Fruit fly (Drosophila melanogaster) whole organism, pupa: ENCODE results near the gene Rab26.

Experiments used
- CG10348 ChIP-seq: fragments of 200-800 bp; sonication (Bioruptor generic); IDR thresholded peaks from 2 replicates; pipeline ENCODE4 v1.3.6; 2022; ENCODE audit warnings: missing biosample characterization, missing genetic modification characterization
- CG12605 ChIP-seq: fragments of 200-800 bp; sonication (Bioruptor generic); IDR thresholded peaks from 2 replicates; pipeline ENCODE4 v1.3.6; 2022; ENCODE audit warnings: missing biosample characterization, missing genetic modification characterization
- CG13204 ChIP-seq: fragments of 200-800 bp; sonication (Bioruptor generic); optimal IDR thresholded peaks from 2 replicates; lab custom pipeline; 2018; ENCODE audit warnings: missing biosample characterization, mild to moderate bottlenecking, missing genetic modification characterization, moderate library complexity
- CG14655 ChIP-seq: fragments of 200-800 bp; sonication (Bioruptor generic); optimal IDR thresholded peaks from 3 replicates; lab custom pipeline; 2017; ENCODE audit warnings: mild to moderate bottlenecking, missing biosample characterization, missing genetic modification reagents, missing genetic modification characterization
- CG15710 ChIP-seq: fragments of 200-800 bp; sonication (Bioruptor generic); optimal IDR thresholded peaks from 2 replicates; lab custom pipeline; 2018; ENCODE audit warnings: missing biosample characterization, mild to moderate bottlenecking, missing genetic modification characterization, moderate library complexity
- CG17806 ChIP-seq: fragments of 200-800 bp; sonication (Bioruptor generic); optimal IDR thresholded peaks from 2 replicates; lab custom pipeline; 2018; ENCODE audit warnings: missing biosample characterization, mild to moderate bottlenecking, missing genetic modification characterization, moderate library complexity
- CG32121 ChIP-seq: fragments of 200-800 bp; sonication (Bioruptor generic); IDR thresholded peaks from 2 replicates; pipeline ENCODE4 v1.3.6; 2022; ENCODE audit warnings: missing biosample characterization, missing genetic modification characterization
- CG34367 ChIP-seq: fragments of 200-800 bp; sonication (Bioruptor generic); optimal IDR thresholded peaks from 2 replicates; lab custom pipeline; 2018; ENCODE audit warnings: missing biosample characterization, mild to moderate bottlenecking, missing genetic modification characterization
- CG4496 ChIP-seq: fragments of 200-800 bp; sonication (Bioruptor generic); IDR thresholded peaks from 3 replicates; pipeline ENCODE4 v1.3.6; 2022; ENCODE audit warnings: missing biosample characterization, missing genetic modification characterization
- CG8159 ChIP-seq: fragments of 200-800 bp; sonication (Bioruptor generic); optimal IDR thresholded peaks from 3 replicates; lab custom pipeline; 2018; ENCODE audit warnings: missing biosample characterization, mild to moderate bottlenecking, missing genetic modification characterization, moderate library complexity
- CG8301 ChIP-seq: fragments of 200-800 bp; sonication (Bioruptor generic); optimal IDR thresholded peaks from 2 replicates; lab custom pipeline; 2018; ENCODE audit warnings: missing biosample characterization, mild to moderate bottlenecking, missing genetic modification characterization
- CG9948 ChIP-seq: fragments of 200-800 bp; sonication (Bioruptor generic); optimal IDR thresholded peaks from 2 replicates; lab custom pipeline; 2018; ENCODE audit warnings: missing biosample characterization, mild to moderate bottlenecking, missing genetic modification characterization, moderate library complexity
- D1 ChIP-seq: fragments of 200-800 bp; sonication (Bioruptor generic); optimal IDR thresholded peaks from 2 replicates; lab custom pipeline; 2018; ENCODE audit warnings: missing biosample characterization, mild to moderate bottlenecking, missing genetic modification characterization, moderate library complexity
- EcR ChIP-seq: fragments of 200-800 bp; sonication (Bioruptor generic); optimal IDR thresholded peaks from 3 replicates; lab custom pipeline; 2019; ENCODE audit warnings: missing biosample characterization, missing genetic modification characterization, mild to moderate bottlenecking, moderate library complexity, missing genetic modification reagents
- Ets98B ChIP-seq: fragments of 200-800 bp; sonication (Bioruptor generic); IDR thresholded peaks from 2 replicates; pipeline ENCODE4 v1.3.6; 2022; ENCODE audit warnings: missing biosample characterization, missing genetic modification characterization
- Pif1A ChIP-seq: fragments of 200-800 bp; sonication (Bioruptor generic); optimal IDR thresholded peaks from 3 replicates; lab custom pipeline; 2016; ENCODE audit warnings: missing biosample characterization, missing genetic modification characterization
- Pif1B ChIP-seq: fragments of 200-800 bp; sonication (Bioruptor generic); optimal IDR thresholded peaks from 3 replicates; lab custom pipeline; 2016; ENCODE audit warnings: missing biosample characterization, missing genetic modification characterization
- Snoo ChIP-seq: fragments of 200-800 bp; sonication (Bioruptor generic); optimal IDR thresholded peaks from 3 replicates; lab custom pipeline; 2017; ENCODE audit warnings: missing biosample characterization, mild to moderate bottlenecking, missing genetic modification characterization, inconsistent platforms
- fd96Ca ChIP-seq: fragments of 200-800 bp; sonication (Bioruptor generic); IDR thresholded peaks from 3 replicates; pipeline ENCODE4 v1.3.6; 2022; ENCODE audit warnings: missing biosample characterization, missing genetic modification characterization
- gl ChIP-seq: fragments of 200-800 bp; sonication (Bioruptor generic); optimal IDR thresholded peaks from 2 replicates; lab custom pipeline; 2018; ENCODE audit warnings: missing biosample characterization, mild to moderate bottlenecking, missing genetic modification characterization
- rn ChIP-seq: fragments of 200-800 bp; sonication (Bioruptor generic); IDR thresholded peaks from 2 replicates; pipeline ENCODE4 v1.3.6; 2022; ENCODE audit warnings: missing biosample characterization, missing genetic modification characterization

The Rab26 gene

DNA sequence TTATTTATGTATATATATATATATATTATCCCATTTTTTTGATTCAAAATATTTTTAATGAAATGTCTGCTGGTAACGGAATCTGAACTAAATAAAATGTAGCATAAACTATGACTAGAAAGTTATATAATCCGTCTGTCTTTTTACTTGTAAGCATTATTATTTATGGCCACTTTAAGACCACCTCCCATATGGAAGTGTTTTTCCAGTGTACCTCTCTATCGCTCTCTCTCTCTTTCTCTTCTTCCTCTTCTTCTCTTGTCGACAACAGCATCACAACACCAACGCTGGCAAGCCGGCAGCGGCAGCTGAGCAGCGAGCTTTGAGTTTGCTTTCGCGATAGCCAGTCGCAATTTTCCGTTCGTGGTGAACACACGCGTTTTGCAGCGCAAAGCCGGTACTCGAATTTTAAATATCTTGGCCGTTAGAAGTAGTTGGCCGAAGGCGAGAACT lies 63.6 kb downstream of the Rab26 start, which contains the start of gene rgn:
Gene rgn (plus strand): TSS at position 344 of the 453 bp plus-strand sequence.
- TF ChIP-seq CG13204 (GFP tag; lab: Kevin White, UChicago) = peak; percentile 46
- TF ChIP-seq Ets98B = peak; percentile 87
- TF ChIP-seq CG17806 (tag; lab: Kevin White, UChicago) = peak; percentile 86
- TF ChIP-seq Pif1B (GFP tag; lab: Kevin White, UChicago) = peak; percentile 63
- TF ChIP-seq CG4496 (GFP tag; lab: Robert Waterston, UW) = peak; percentile 92
- TF ChIP-seq D1 (tag; lab: Kevin White, UChicago) = peak; percentile 87
- TF ChIP-seq CG32121 (GFP tag; lab: Robert Waterston, UW) = peak; percentile 85
- TF ChIP-seq CG8159 (tag; lab: Kevin White, UChicago) = peak; percentile 91
- peak; percentile 84 for TF ChIP-seq CG15710
- TF ChIP-seq CG9948 (tag; lab: Kevin White, UChicago) = peak; percentile 92
- peak; percentile 90 for TF ChIP-seq CG8301 (tag; lab: Kevin White, UChicago)
- peak; percentile 85 for TF ChIP-seq CG34367
- TF ChIP-seq EcR (GFP tag; lab: Kevin White, UChicago) = no peak
- peak; percentile 77; the same call in 2 of the 3 replicates for TF ChIP-seq fd96Ca
- peak; percentile 95 for TF ChIP-seq CG14655 (GFP tag; lab: Kevin White, UChicago)
- peak; percentile 69 for TF ChIP-seq Pif1A (GFP tag; lab: Kevin White, UChicago)
- TF ChIP-seq CG10348 (GFP tag; lab: Robert Waterston, UW) = no peak
- TF ChIP-seq Snoo = peak; percentile 85
- peak; percentile 49 for TF ChIP-seq gl (tag; lab: Kevin White, UChicago)
- peak; percentile 44 for TF ChIP-seq CG12605 (GFP tag; lab: Robert Waterston, UW)
- peak; percentile 61; the same call in 1 of the 2 replicates for TF ChIP-seq rn (GFP tag; lab: Robert Waterston, UW)
- TF ChIP-seq, all 21 proteins: peak for 19

dm6 chr3L:21383440-21383839 lies 64.9 kb downstream of the Rab26 start:
- TF ChIP-seq Pif1A (GFP tag; lab: Kevin White, UChicago) (no peak), Ets98B (no peak), CG9948 (tag; lab: Kevin White, UChicago) (no peak), CG14655 (GFP tag; lab: Kevin White, UChicago) (no peak)
